Fruit fly (Drosophila melanogaster): ENCODE results near the gene CG2116.

Gene CG2116

dm6 chrX:8125224-8125649 is 4.4 kb upstream of the CG2116 start (continued):
- TF ChIP-seq Dip3 (GFP tag; optimal IDR thresholded peaks at IDR 0.05), result no peak
- TF ChIP-seq CG17186 (GFP tag; optimal IDR thresholded peaks at IDR 0.05), result no peak
- peak; percentile 24; the same call in 1 of the 3 replicates for TF ChIP-seq Aef1 (GFP tag; IDR thresholded peaks at IDR 0.05)
- no peak for TF ChIP-seq crol (GFP tag; IDR thresholded peaks at IDR 0.05)
- TF ChIP-seq maf-S (GFP tag; optimal IDR thresholded peaks at IDR 0.05), result no peak
- peak; percentile 47 for TF ChIP-seq az2 (GFP tag; optimal IDR thresholded peaks at IDR 0.05)
- TF ChIP-seq z (GFP tag; IDR thresholded peaks at IDR 0.05), result no peak
- no peak for TF ChIP-seq cas (GFP tag; IDR thresholded peaks at IDR 0.05)
- TF ChIP-seq p53 (GFP tag; optimal IDR thresholded peaks at IDR 0.05), result no peak
- TF ChIP-seq CG11085 (GFP tag; IDR thresholded peaks at IDR 0.05), result no peak
- TF ChIP-seq Antp (GFP tag; optimal IDR thresholded peaks at IDR 0.05), result no peak
- TF ChIP-seq Dip2 (GFP tag; IDR thresholded peaks at IDR 0.05), result no peak
- TF ChIP-seq Dek (tag; optimal IDR thresholded peaks at IDR 0.05), result no peak
- TF ChIP-seq CG7839 (tag; optimal IDR thresholded peaks at IDR 0.05), result peak; percentile 62
- TF ChIP-seq Vsx1 (GFP tag; optimal IDR thresholded peaks at IDR 0.05), result peak; percentile 36
- peak; percentile 74 for TF ChIP-seq Sox102F (GFP tag; optimal IDR thresholded peaks at IDR 0.05)
- no peak for TF ChIP-seq CG33557 (GFP tag; optimal IDR thresholded peaks at IDR 0.05)
- no peak for TF ChIP-seq CG13123 (GFP tag; optimal IDR thresholded peaks at IDR 0.05)
- no peak for TF ChIP-seq eyg (GFP tag; optimal IDR thresholded peaks at IDR 0.05)
- no peak for TF ChIP-seq CG9797 (GFP tag; optimal IDR thresholded peaks at IDR 0.05)
- no peak for TF ChIP-seq Kr (GFP tag; optimal IDR thresholded peaks at IDR 0.05)
- TF ChIP-seq E2f1 (GFP tag; IDR thresholded peaks at IDR 0.05), result 0 out of 2 replicates have a peak, but pooled peaks have one; percentile 42
- TF ChIP-seq Hmx (GFP tag; optimal IDR thresholded peaks at IDR 0.05), result no peak
- no peak for TF ChIP-seq Gsc (GFP tag; IDR thresholded peaks at IDR 0.05)
- no peak for TF ChIP-seq gfzf (GFP tag; optimal IDR thresholded peaks at IDR 0.05)
- no peak for TF ChIP-seq MTF-1 (GFP tag; optimal IDR thresholded peaks at IDR 0.05; ENCODE audit: borderline replicate concordance)
- peak; percentile 53 for TF ChIP-seq Blimp-1 (GFP tag; optimal IDR thresholded peaks at IDR 0.05)
- no peak for TF ChIP-seq TFAM (GFP tag; optimal IDR thresholded peaks at IDR 0.05)
- TF ChIP-seq vnd (GFP tag; IDR thresholded peaks at IDR 0.05; ENCODE audit: partially characterized antibody), result no peak
- no peak for TF ChIP-seq CG14050 (GFP tag; IDR thresholded peaks at IDR 0.05)
- no peak for TF ChIP-seq Bteb2 (GFP tag; optimal IDR thresholded peaks at IDR 0.05)
- TF ChIP-seq zfh1 (GFP tag; IDR thresholded peaks at IDR 0.05), result 0 out of 3 replicates have a peak, but pooled peaks have one; percentile 46
- no peak for TF ChIP-seq tx (GFP tag; optimal IDR thresholded peaks at IDR 0.05)
- no peak for TF ChIP-seq zf30C (GFP tag; optimal IDR thresholded peaks at IDR 0.05)
- peak; percentile 45; the same call in 1 of the 3 replicates for TF ChIP-seq dysf (GFP tag; IDR thresholded peaks at IDR 0.05)
- peak; percentile 41 for TF ChIP-seq CG2875 (GFP tag; optimal IDR thresholded peaks at IDR 0.05)
- peak in 1 of 2 experiments; percentile 32 for TF ChIP-seq dpn (GFP tag; optimal IDR thresholded peaks at IDR 0.05)
- TF ChIP-seq Nf-YB (GFP tag; optimal IDR thresholded peaks at IDR 0.05), result peak; percentile 15
- TF ChIP-seq disco-r (GFP tag; optimal IDR thresholded peaks at IDR 0.05), result no peak
- no peak for TF ChIP-seq Hsf (GFP tag; optimal IDR thresholded peaks at IDR 0.05)
- no peak for TF ChIP-seq CG10543 (GFP tag; optimal IDR thresholded peaks at IDR 0.05)
- TF ChIP-seq CG10366 (GFP tag; IDR thresholded peaks at IDR 0.05), result peak; percentile 19; the same call in 1 of the 2 replicates
- TF ChIP-seq Lim3 (GFP tag; IDR thresholded peaks at IDR 0.05), result no peak
- TF ChIP-seq caup (GFP tag; optimal IDR thresholded peaks at IDR 0.05; ENCODE audit: severe bottlenecking), result no peak
- peak; percentile 4 for TF ChIP-seq CG16815 (GFP tag; optimal IDR thresholded peaks at IDR 0.05)
- no peak for TF ChIP-seq ci (GFP tag; IDR thresholded peaks at IDR 0.05)
- TF ChIP-seq CG31224 (GFP tag; IDR thresholded peaks at IDR 0.05), result no peak
- peak; percentile 70 for TF ChIP-seq CG7556 (GFP tag; optimal IDR thresholded peaks at IDR 0.05)
- peak; percentile 22 for TF ChIP-seq salm (tag; optimal IDR thresholded peaks at IDR 0.05)
- TF ChIP-seq pfk (GFP tag; optimal IDR thresholded peaks at IDR 0.05), result no peak
- TF ChIP-seq fd96Cb (tag; optimal IDR thresholded peaks at IDR 0.05), result peak; percentile 53
